Worm (Caenorhabditis elegans) whole organism, late embryonic: ENCODE measurements around the gene Y57G11C.499.

Experiments used
- F13H6.1 ChIP-seq: sonication (generic microtip); optimal IDR thresholded peaks from 2 replicates; lab custom pipeline; 2016; ENCODE audit warnings: missing genetic modification characterization, missing compliant biosample characterization
- pqm-1 ChIP-seq: sonication (generic microtip); optimal IDR thresholded peaks from 2 replicates; lab custom pipeline; 2016; ENCODE audit warnings: missing genetic modification characterization, missing compliant biosample characterization

ce11 chrIV:14741926-14742325 is 12.8 kb downstream of the Y57G11C.499 start:
- TF ChIP-seq F13H6.1 (tag; lab: Kevin White, UChicago) (no peak), pqm-1 (tag; lab: Kevin White, UChicago) (no peak)
